Worm (Caenorhabditis elegans): Measurements from ENCODE around the gene hlh-30.

- TF ChIP-seq nhr-43 (tag; optimal IDR thresholded peaks at IDR 0.05; ENCODE audit: poor library complexity, severe bottlenecking) (no peak), pqm-1 (tag; optimal IDR thresholded peaks at IDR 0.05) (no peak), egl-5 (tag; optimal IDR thresholded peaks at IDR 0.05) (no peak), ama-1 (optimal IDR thresholded peaks at IDR 0.05) (no peak), nhr-28 (tag; optimal IDR thresholded peaks at IDR 0.05) (no peak), nhr-25 (tag; optimal IDR thresholded peaks at IDR 0.05) (no peak), skn-1 (tag; optimal IDR thresholded peaks at IDR 0.05) (no peak), nhr-23 (tag; optimal IDR thresholded peaks at IDR 0.05) (no peak), nhr-11 (tag; optimal IDR thresholded peaks at IDR 0.05) (no peak), nhr-237 (tag; optimal IDR thresholded peaks at IDR 0.05) (no peak), elt-2 (tag; optimal IDR thresholded peaks at IDR 0.05) (no peak)
These were observed 18.0 kb downstream of the hlh-30 start for ce11 chrIV:4016723-4017122.

Data from whole organism, L3 larva.